Worm (Caenorhabditis elegans): ENCODE measurements around the gene C14A6.7.

The C14A6.7 gene

ce11 chrV:18131049-18131448 lies 37.1 kb downstream of the C14A6.7 start, which contains the start of gene Y37H2A.12:
Gene Y37H2A.12, minus strand, starts transcription at chrV:18131129.
- TF ChIP-seq ztf-4 (tag; optimal IDR thresholded peaks at IDR 0.05): no peak
- TF ChIP-seq unc-30 (tag; optimal IDR thresholded peaks at IDR 0.05): no peak
- no peak for TF ChIP-seq pqm-1 (tag; optimal IDR thresholded peaks at IDR 0.05)
- TF ChIP-seq pag-3 (tag; optimal IDR thresholded peaks at IDR 0.05; ENCODE audit: borderline replicate concordance, insufficient read depth): no peak
- no peak for TF ChIP-seq ceh-90 (tag; optimal IDR thresholded peaks at IDR 0.05)
- TF ChIP-seq nhr-76 (tag; optimal IDR thresholded peaks at IDR 0.05): no peak
- TF ChIP-seq lin-14 (GFP tag; optimal IDR thresholded peaks at IDR 0.05): no peak

DNA sequence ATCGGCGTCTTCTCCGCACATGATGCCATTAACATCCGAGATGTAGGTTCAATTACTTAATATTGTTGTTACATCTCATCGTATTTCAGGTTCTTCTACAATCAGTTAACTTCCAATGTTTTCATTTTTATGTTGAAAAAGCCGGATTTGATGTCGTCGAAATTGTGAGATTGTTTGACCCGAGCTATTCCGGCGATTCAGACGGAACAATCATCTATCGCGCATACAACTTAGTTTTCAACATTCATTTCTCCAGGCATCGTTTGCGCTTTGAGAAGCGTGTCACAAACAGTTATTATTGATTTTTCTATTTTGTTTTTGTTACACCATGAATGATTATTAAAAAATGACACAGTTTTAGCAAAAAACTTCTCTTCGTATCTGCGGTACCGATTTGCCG lies 39.6 kb downstream of the C14A6.7 start:
- TF ChIP-seq Y116A8C.19 (tag; optimal IDR thresholded peaks at IDR 0.05; ENCODE audit: borderline replicate concordance): no peak
- TF ChIP-seq pag-3 (tag; optimal IDR thresholded peaks at IDR 0.05; ENCODE audit: borderline replicate concordance, insufficient read depth): no peak
- no peak for TF ChIP-seq isw-1 (GFP tag; IDR thresholded peaks at IDR 0.05)
- no peak for TF ChIP-seq unc-130 (tag; optimal IDR thresholded peaks at IDR 0.05)
- no peak for TF ChIP-seq tbx-2 (tag; optimal IDR thresholded peaks at IDR 0.05)
- TF ChIP-seq ama-1 (optimal IDR thresholded peaks at IDR 0.05): no peak
- no peak for TF ChIP-seq fkh-8 (tag; optimal IDR thresholded peaks at IDR 0.05)
- TF ChIP-seq ceh-88 (GFP tag; IDR thresholded peaks at IDR 0.05): no peak
- no peak for TF ChIP-seq ceh-90 (tag; optimal IDR thresholded peaks at IDR 0.05)
- no peak for TF ChIP-seq elt-3 (tag; optimal IDR thresholded peaks at IDR 0.05)
- TF ChIP-seq egl-13 (tag; optimal IDR thresholded peaks at IDR 0.05): no peak
- TF ChIP-seq ces-1 (GFP tag; optimal IDR thresholded peaks at IDR 0.05): no peak
- no peak for TF ChIP-seq nhr-237 (tag; optimal IDR thresholded peaks at IDR 0.05)

ce11 chrV:18127192-18127591 lies 41.0 kb downstream of the C14A6.7 start, which contains the start of gene fbxa-211:
Gene fbxa-211, plus strand, starts transcription at chrV:18127519.
- no peak for TF ChIP-seq fkh-4 (tag; optimal IDR thresholded peaks at IDR 0.05; ENCODE audit: borderline replicate concordance)
- no peak for TF ChIP-seq sptf-1 (tag; optimal IDR thresholded peaks at IDR 0.05)
- TF ChIP-seq nhr-20 (tag; optimal IDR thresholded peaks at IDR 0.05): no peak
- TF ChIP-seq zag-1 (tag; optimal IDR thresholded peaks at IDR 0.05): no peak
- TF ChIP-seq unc-130 (tag; optimal IDR thresholded peaks at IDR 0.05): no peak
- no peak for TF ChIP-seq isw-1 (GFP tag; IDR thresholded peaks at IDR 0.05)
- no peak for TF ChIP-seq pag-3 (tag; optimal IDR thresholded peaks at IDR 0.05; ENCODE audit: borderline replicate concordance, insufficient read depth)
- TF ChIP-seq nhr-19 (GFP tag; conservative IDR thresholded peaks at IDR 0.05): no peak
- no peak for TF ChIP-seq ceh-8 (GFP tag; optimal IDR thresholded peaks at IDR 0.05)
- TF ChIP-seq ceh-90 (tag; optimal IDR thresholded peaks at IDR 0.05): no peak
- TF ChIP-seq lin-14 (GFP tag; optimal IDR thresholded peaks at IDR 0.05): no peak
- no peak for TF ChIP-seq ztf-11 (tag; optimal IDR thresholded peaks at IDR 0.05)
- no peak for TF ChIP-seq aly-2 (tag; optimal IDR thresholded peaks at IDR 0.05)
- TF ChIP-seq fkh-8 (tag; optimal IDR thresholded peaks at IDR 0.05): no peak
- TF ChIP-seq nhr-76 (tag; optimal IDR thresholded peaks at IDR 0.05): no peak

DNA sequence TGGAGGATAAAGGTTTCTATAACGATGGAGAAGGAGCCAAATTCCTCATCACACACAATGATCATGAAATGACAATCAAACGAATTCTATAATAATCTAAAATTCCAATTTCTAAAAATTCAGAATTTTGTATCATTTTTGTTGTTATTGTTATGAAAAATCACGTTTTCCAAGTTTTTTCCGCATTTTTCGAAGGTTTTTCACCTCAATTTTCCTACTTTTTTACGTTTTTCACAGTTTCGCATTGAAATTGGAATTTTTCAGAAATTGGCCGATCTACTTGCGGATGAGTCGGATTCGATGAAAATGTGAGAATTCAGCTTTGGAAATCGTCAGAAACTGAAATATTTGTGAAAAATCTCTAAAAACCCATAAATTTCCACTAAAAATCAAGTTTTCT lies 43.1 kb downstream of the C14A6.7 start, which contains the start of gene fbxa-210:
fbxa-210 (plus strand) TSS at position 301 of the 400 bp plus-strand sequence.
- TF ChIP-seq ets-5 (GFP tag; IDR thresholded peaks at IDR 0.05): no peak
- TF ChIP-seq dpl-1 (GFP tag; optimal IDR thresholded peaks at IDR 0.05): no peak
- TF ChIP-seq hpl-2 (GFP tag; optimal IDR thresholded peaks at IDR 0.05): no peak
- TF ChIP-seq unc-98 (GFP tag; IDR thresholded peaks at IDR 0.05): no peak
- no peak for TF ChIP-seq ama-1 (optimal IDR thresholded peaks at IDR 0.05)
- TF ChIP-seq F16B12.6 (tag; optimal IDR thresholded peaks at IDR 0.05): no peak
- TF ChIP-seq snu-23 (GFP tag; optimal IDR thresholded peaks at IDR 0.05): no peak
- TF ChIP-seq ces-1 (GFP tag; optimal IDR thresholded peaks at IDR 0.05): no peak
- TF ChIP-seq skn-1 (tag; optimal IDR thresholded peaks at IDR 0.05): no peak
- no peak for TF ChIP-seq pqm-1 (tag; optimal IDR thresholded peaks at IDR 0.05)
- TF ChIP-seq mab-9 (GFP tag; IDR thresholded peaks at IDR 0.05): no peak
- TF ChIP-seq nhr-77 (tag; optimal IDR thresholded peaks at IDR 0.05): no peak
- TF ChIP-seq efl-1 (optimal IDR thresholded peaks at IDR 0.05): no peak
- TF ChIP-seq efl-1 (GFP tag; optimal IDR thresholded peaks at IDR 0.05 in 1 of 2): no peak
- no peak for TF ChIP-seq C34B4.2 (tag; optimal IDR thresholded peaks at IDR 0.05)
- no peak for TF ChIP-seq mef-2 (tag; optimal IDR thresholded peaks at IDR 0.05)
- TF ChIP-seq tbx-2 (tag; optimal IDR thresholded peaks at IDR 0.05): no peak
- no peak for TF ChIP-seq tlp-1 (tag; optimal IDR thresholded peaks at IDR 0.05)
- TF ChIP-seq sup-37 (GFP tag; optimal IDR thresholded peaks at IDR 0.05): no peak
- TF ChIP-seq hlh-17 (GFP tag; optimal IDR thresholded peaks at IDR 0.05; ENCODE audit: borderline replicate concordance): no peak
- TF ChIP-seq egl-13 (tag; optimal IDR thresholded peaks at IDR 0.05): no peak
